Fruit fly (Drosophila melanogaster) whole organism, wandering third instar larva: Measurements from ENCODE around the gene CG12702.

Experiments used
- Abd-B ChIP-seq: fragments of >200 bp; optimal IDR thresholded peaks from 2 replicates; lab custom pipeline; 2017; ENCODE audit warnings: missing biosample characterization, missing genetic modification characterization
- CG32264 ChIP-seq: fragments of 200-800 bp; sonication (Bioruptor generic); optimal IDR thresholded peaks from 2 replicates; lab custom pipeline; 2016; ENCODE audit warnings: missing biosample characterization, missing genetic modification characterization
- CrebA ChIP-seq: fragments of 200-800 bp; sonication (Bioruptor generic); optimal IDR thresholded peaks from 2 replicates; lab custom pipeline; 2016; ENCODE audit warnings: missing biosample characterization, mild to moderate bottlenecking, missing genetic modification characterization, borderline replicate concordance
- Dfd ChIP-seq: fragments of >200 bp; optimal IDR thresholded peaks from 2 replicates; lab custom pipeline; 2017; ENCODE audit warnings: missing biosample characterization, missing genetic modification characterization
- Dif ChIP-seq: fragments of 200-275, 200-300 bp; sonication (Bioruptor generic); optimal IDR thresholded peaks from 2 replicates; lab custom pipeline; 2018; ENCODE audit warnings: missing biosample characterization, missing genetic modification characterization; ENCODE audit not compliant: partially characterized antibody
- GATAd ChIP-seq: sonication (Bioruptor generic); optimal IDR thresholded peaks from 2 replicates; lab custom pipeline; 2016; ENCODE audit warnings: missing biosample characterization, missing genetic modification characterization
- HLH106 ChIP-seq: fragments of 200-800 bp; optimal IDR thresholded peaks from 3 replicates; lab custom pipeline; 2019; ENCODE audit warnings: missing biosample characterization, mild to moderate bottlenecking, missing genetic modification characterization, moderate library complexity
- Hr78 ChIP-seq: fragments of >200 bp; optimal IDR thresholded peaks from 2 replicates; lab custom pipeline; 2017; ENCODE audit warnings: missing biosample characterization, missing genetic modification characterization
- Jra ChIP-seq: sonication (Bioruptor generic); optimal IDR thresholded peaks from 2 replicates; lab custom pipeline; 2016; ENCODE audit warnings: missing biosample characterization, missing genetic modification characterization
- Mio ChIP-seq: sonication (Bioruptor generic); optimal IDR thresholded peaks from 2 replicates; lab custom pipeline; 2016; ENCODE audit warnings: missing biosample characterization, missing genetic modification characterization
- Myc ChIP-seq: fragments of >200 bp; optimal IDR thresholded peaks from 2 replicates; lab custom pipeline; 2017
- N ChIP-seq: fragments of >200 bp; optimal IDR thresholded peaks from 2 replicates; lab custom pipeline; 2018; ENCODE audit warnings: missing biosample characterization, missing external identifiers, missing genetic modification characterization
- OdsH ChIP-seq: fragments of 200-800 bp; sonication (Bioruptor generic); optimal IDR thresholded peaks from 2 replicates; lab custom pipeline; 2016; ENCODE audit warnings: missing biosample characterization, mild to moderate bottlenecking, missing genetic modification characterization
- Rel ChIP-seq, 2 experiments: fragments of 200-800 bp; sonication (Bioruptor generic) in 1 of 2; optimal IDR thresholded peaks; 2 replicates in 1 of 2; 3 replicates in 1 of 2; lab custom pipeline; 2016 to 2019; ENCODE audit warnings: mild to moderate bottlenecking in 2 of 2, missing biosample characterization in 2 of 2, missing genetic modification characterization in 2 of 2, moderate library complexity in 1 of 2
- Sp1 ChIP-seq: fragments of 200-800 bp; sonication (Bioruptor generic); optimal IDR thresholded peaks from 3 replicates; lab custom pipeline; 2019; ENCODE audit warnings: missing biosample characterization, mild to moderate bottlenecking, missing genetic modification characterization, moderate library complexity
- Vsx2 ChIP-seq: fragments of 200-300, 225-300 bp; sonication (Bioruptor generic); optimal IDR thresholded peaks from 2 replicates; lab custom pipeline; 2018; ENCODE audit warnings: missing biosample characterization, missing genetic modification characterization; ENCODE audit not compliant: partially characterized antibody
- br ChIP-seq: fragments of 200-800 bp; sonication (Bioruptor generic); optimal IDR thresholded peaks from 2 replicates; lab custom pipeline; 2016; ENCODE audit warnings: missing biosample characterization, missing genetic modification characterization
- brk ChIP-seq: fragments of 200-800 bp; sonication (Bioruptor generic); optimal IDR thresholded peaks from 2 replicates; lab custom pipeline; 2016; ENCODE audit warnings: missing biosample characterization, mild to moderate bottlenecking, missing genetic modification characterization
- dmrt93B ChIP-seq: fragments of 200-800 bp; sonication (Bioruptor generic); optimal IDR thresholded peaks from 2 replicates; lab custom pipeline; 2018; ENCODE audit warnings: missing biosample characterization, mild to moderate bottlenecking, missing genetic modification characterization
- ey ChIP-seq: fragments of 200-800 bp; sonication (Bioruptor generic); optimal IDR thresholded peaks from 2 replicates; lab custom pipeline; 2016; ENCODE audit warnings: missing biosample characterization, missing genetic modification characterization
- foxo ChIP-seq, 2 experiments: fragments of 200-800 bp; sonication (Bioruptor generic); optimal IDR thresholded peaks; 2 replicates in 1 of 2; 3 replicates in 1 of 2; lab custom pipeline; 2016 to 2017; ENCODE audit warnings: missing biosample characterization in 2 of 2, missing genetic modification characterization in 2 of 2
- h ChIP-seq: fragments of 200-800 bp; sonication (Bioruptor generic); optimal IDR thresholded peaks from 3 replicates; lab custom pipeline; 2016; ENCODE audit warnings: missing biosample characterization, mild to moderate bottlenecking, missing genetic modification characterization
- jim ChIP-seq: fragments of 175-275, 200-325 bp; sonication (Bioruptor generic); optimal IDR thresholded peaks from 2 replicates; lab custom pipeline; 2016; ENCODE audit warnings: missing biosample characterization, mild to moderate bottlenecking, missing genetic modification characterization
- pan ChIP-seq: fragments of >200 bp; optimal IDR thresholded peaks from 2 replicates; lab custom pipeline; 2017
- psq ChIP-seq: fragments of 200-800 bp; sonication (Bioruptor generic); optimal IDR thresholded peaks from 3 replicates; lab custom pipeline; 2017; ENCODE audit warnings: missing biosample characterization, mild to moderate bottlenecking, missing genetic modification characterization, moderate library complexity
- rgr ChIP-seq: fragments of 200-800 bp; sonication (Bioruptor generic); optimal IDR thresholded peaks from 3 replicates; lab custom pipeline; 2016; ENCODE audit warnings: missing biosample characterization, mild to moderate bottlenecking, missing genetic modification characterization
- sage ChIP-seq: fragments of 200-800 bp; sonication (Bioruptor generic); optimal IDR thresholded peaks from 2 replicates; lab custom pipeline; 2016; ENCODE audit warnings: missing biosample characterization, mild to moderate bottlenecking, missing genetic modification characterization
- sv ChIP-seq: fragments of 200-800 bp; sonication (Bioruptor generic); optimal IDR thresholded peaks from 3 replicates; lab custom pipeline; 2016; ENCODE audit warnings: missing biosample characterization, missing genetic modification characterization
- tai ChIP-seq: sonication (Bioruptor generic); optimal IDR thresholded peaks from 2 replicates; lab custom pipeline; 2016; ENCODE audit warnings: missing biosample characterization, missing genetic modification characterization
- usp ChIP-seq: fragments of >200 bp; optimal IDR thresholded peaks from 2 replicates; lab custom pipeline; 2017; ENCODE audit warnings: missing biosample characterization, missing genetic modification characterization

Gene CG12702

DNA sequence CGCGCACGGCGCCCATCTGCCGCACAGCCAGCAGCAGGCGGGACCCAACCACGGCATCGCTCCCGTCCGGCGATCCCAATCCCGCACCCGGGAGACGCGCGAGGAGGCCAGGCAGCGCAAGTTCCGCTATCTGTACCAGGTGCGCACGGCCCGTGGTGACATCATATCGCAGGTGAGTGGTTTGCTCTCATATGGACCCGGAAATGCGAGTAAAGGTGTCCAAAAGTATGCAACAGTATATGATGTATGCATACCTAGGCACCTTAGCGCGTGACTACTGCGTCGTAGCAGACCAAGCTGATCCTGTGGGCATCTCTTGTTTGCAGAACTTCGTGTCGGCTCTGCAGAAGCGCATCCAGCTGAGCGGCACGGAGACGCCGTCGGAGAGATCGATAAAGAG lies 26.8 kb downstream of the CG12702 start:
- TF ChIP-seq ey (GFP tag; lab: Kevin White, UChicago), result no peak
- no peak for TF ChIP-seq Dfd (GFP tag; lab: Kevin White, UChicago)
- TF ChIP-seq OdsH (GFP tag; lab: Kevin White, UChicago), result no peak
- TF ChIP-seq HLH106 (tag; lab: Kevin White, UChicago), result no peak
- no peak for TF ChIP-seq N (GFP tag; lab: Kevin White, UChicago)
- TF ChIP-seq Abd-B, result no peak
- TF ChIP-seq br (GFP tag; lab: Kevin White, UChicago), result no peak
- TF ChIP-seq Sp1, result no peak
- no peak for TF ChIP-seq CG32264 (GFP tag; lab: Kevin White, UChicago)
- TF ChIP-seq psq (GFP tag; lab: Kevin White, UChicago), result no peak
- no peak for TF ChIP-seq sv (GFP tag; lab: Kevin White, UChicago)
- TF ChIP-seq Rel (GFP tag; optimal IDR thresholded peaks at IDR 0.05; lab: Kevin White, UChicago), result no peak
- TF ChIP-seq Rel (tag; optimal IDR thresholded peaks at IDR 0.05; lab: Kevin White, UChicago), result no peak
- no peak for TF ChIP-seq Jra (GFP tag; lab: Kevin White, UChicago)
- no peak for TF ChIP-seq Myc (lab: Kevin White, UChicago)
- no peak for TF ChIP-seq Dif
- no peak for TF ChIP-seq GATAd (GFP tag; lab: Kevin White, UChicago)
- TF ChIP-seq jim (GFP tag; lab: Kevin White, UChicago), result no peak
- TF ChIP-seq Hr78, result no peak

- TF ChIP-seq foxo (GFP tag; optimal IDR thresholded peaks at IDR 0.05; lab: Kevin White, UChicago) (no peak), usp (no peak)
These were observed 29.4 kb downstream of the CG12702 start, which contains the start of gene CG14234 for dm6 chrX:19735270-19735669. Gene CG14234, plus strand, starts transcription at chrX:19735570.

DNA sequence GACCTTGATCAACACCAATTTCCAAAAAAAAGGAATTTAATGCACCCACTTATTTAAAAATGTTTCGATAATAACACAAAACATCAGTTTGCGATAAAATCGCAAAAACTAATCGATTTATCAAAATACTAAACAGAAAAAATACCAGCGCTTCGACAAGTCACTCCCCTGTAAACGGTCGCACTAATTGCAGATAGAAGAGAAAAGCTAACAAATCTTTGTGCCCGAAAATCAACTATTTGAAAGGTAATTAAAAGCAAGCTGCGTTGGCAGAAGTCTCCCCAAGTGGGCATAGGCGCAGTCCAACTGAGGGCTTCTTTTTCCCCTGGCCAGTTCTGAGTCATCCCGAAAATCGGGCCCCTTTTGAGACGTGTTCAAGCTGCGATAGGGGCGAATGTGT lies 33.8 kb downstream of the CG12702 start, which contains the start of gene AP-1-2beta:
Gene AP-1-2beta (plus strand): TSS at position 161 of the 400 bp plus-strand sequence.
- no peak for TF ChIP-seq Dfd (GFP tag; lab: Kevin White, UChicago)
- TF ChIP-seq N (GFP tag; lab: Kevin White, UChicago), result no peak
- no peak for TF ChIP-seq Myc (lab: Kevin White, UChicago)
- no peak for TF ChIP-seq usp

dm6 chrX:19717988-19718973 lies 46.4 kb downstream of the CG12702 start, which contains the start of gene CG12531:
Gene CG12531, plus strand, starts transcription at chrX:19718923.
- TF ChIP-seq rgr (no peak), Dfd (GFP tag; lab: Kevin White, UChicago) (no peak), Myc (lab: Kevin White, UChicago) (no peak), ey (GFP tag; lab: Kevin White, UChicago) (no peak), N (GFP tag; lab: Kevin White, UChicago) (no peak), pan (lab: Kevin White, UChicago) (no peak)
- TF ChIP-seq, all 38 proteins: peak for 0

dm6 chrX:19717041-19717440 lies 47.6 kb downstream of the CG12702 start:
- no peak for TF ChIP-seq sage (GFP tag; lab: Kevin White, UChicago)
- TF ChIP-seq rgr, result no peak
- no peak for TF ChIP-seq Mio (GFP tag; lab: Kevin White, UChicago)
- no peak for TF ChIP-seq Sp1
- no peak for TF ChIP-seq jim (GFP tag; lab: Kevin White, UChicago)
- TF ChIP-seq tai, result no peak
- no peak for TF ChIP-seq ey (GFP tag; lab: Kevin White, UChicago)
- no peak for TF ChIP-seq Vsx2 (GFP tag; lab: Kevin White, UChicago)
- TF ChIP-seq sv (GFP tag; lab: Kevin White, UChicago), result no peak
- no peak for TF ChIP-seq N (GFP tag; lab: Kevin White, UChicago)
- TF ChIP-seq CG32264 (GFP tag; lab: Kevin White, UChicago), result no peak
- TF ChIP-seq CrebA, result no peak

DNA sequence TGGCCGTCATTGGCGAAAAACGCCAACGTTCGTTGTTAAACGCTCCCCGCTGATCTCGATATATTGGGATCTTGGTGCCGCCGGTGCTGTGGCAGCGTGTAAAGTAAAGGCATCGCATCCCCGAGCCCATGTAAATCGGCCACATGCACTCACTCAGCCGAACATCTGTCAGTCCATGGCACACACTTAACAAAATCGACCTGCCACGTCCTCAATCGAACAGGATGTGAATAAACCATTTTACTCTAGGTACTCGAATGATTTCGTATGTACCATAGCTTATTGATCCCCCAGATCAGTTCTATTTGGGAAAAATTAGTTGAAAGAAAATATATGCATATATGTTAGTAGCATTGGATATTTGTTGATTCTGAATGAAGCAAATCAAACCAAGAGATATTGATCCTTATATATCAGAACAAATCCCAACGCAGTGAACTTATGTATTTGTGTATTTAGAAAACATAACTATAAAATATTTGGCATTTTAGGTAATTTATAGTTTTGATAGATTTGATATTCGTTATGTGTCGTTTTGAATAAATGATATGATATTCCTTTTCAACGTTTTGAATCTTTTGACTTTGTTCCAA lies 48.3 kb downstream of the CG12702 start:
- no peak for TF ChIP-seq dmrt93B
- TF ChIP-seq sage (GFP tag; lab: Kevin White, UChicago), result no peak
- no peak for TF ChIP-seq brk (GFP tag; lab: Kevin White, UChicago)
- TF ChIP-seq usp, result no peak
- TF ChIP-seq Myc (lab: Kevin White, UChicago), result no peak
- TF ChIP-seq Mio (GFP tag; lab: Kevin White, UChicago), result no peak
- no peak for TF ChIP-seq N (GFP tag; lab: Kevin White, UChicago)
- TF ChIP-seq br (GFP tag; lab: Kevin White, UChicago), result no peak
- no peak for TF ChIP-seq h (GFP tag; lab: Kevin White, UChicago)
